Worm (Caenorhabditis elegans) whole organism, early embryonic: ENCODE data around the gene ZK632.10.

Experiments
- B0310.2 ChIP-seq: sonication (generic microtip); optimal IDR thresholded peaks from 2 replicates; lab custom pipeline; 2016; ENCODE audit warnings: mild to moderate bottlenecking, missing genetic modification characterization, missing compliant biosample characterization
- F13C5.2 ChIP-seq: sonication (generic microtip); optimal IDR thresholded peaks from 2 replicates; lab custom pipeline; 2017; ENCODE audit warnings: mild to moderate bottlenecking, missing genetic modification characterization, inconsistent platforms, missing compliant biosample characterization
- ama-1 ChIP-seq: fragments of 150-350 bp; optimal IDR thresholded peaks from 2 replicates; lab custom pipeline; 2014
- ceh-13 ChIP-seq: fragments of 200-800 bp; sonication (Bioruptor generic); optimal IDR thresholded peaks from 2 replicates; lab custom pipeline; 2018; ENCODE audit warnings: mild to moderate bottlenecking, missing genetic modification characterization, missing compliant biosample characterization
- ceh-36 ChIP-seq: sonication (generic microtip); optimal IDR thresholded peaks from 2 replicates; lab custom pipeline; 2016; ENCODE audit warnings: missing genetic modification characterization, inconsistent platforms, missing compliant biosample characterization
- ets-7 ChIP-seq: sonication (generic microtip); optimal IDR thresholded peaks from 2 replicates; lab custom pipeline; 2016; ENCODE audit warnings: missing genotype, missing genetic modification characterization, missing compliant biosample characterization
- flt-1 ChIP-seq: fragments of 200-800 bp; sonication (Bioruptor generic); IDR thresholded peaks from 2 replicates; pipeline ENCODE4 v1.3.6; 2022; ENCODE audit warnings: missing genetic modification characterization, missing compliant biosample characterization
- hmbx-1 ChIP-seq: sonication (generic microtip); optimal IDR thresholded peaks from 2 replicates; lab custom pipeline; 2016; ENCODE audit warnings: mild to moderate bottlenecking, missing genetic modification characterization, missing compliant biosample characterization
- hmg-4 ChIP-seq: fragments of 200-800 bp; sonication (Bioruptor generic); optimal IDR thresholded peaks from 2 replicates; lab custom pipeline; 2018; ENCODE audit warnings: mild to moderate bottlenecking, missing genetic modification characterization, missing compliant biosample characterization
- hnd-1 ChIP-seq: sonication (generic microtip); optimal IDR thresholded peaks from 2 replicates; lab custom pipeline; 2016; ENCODE audit warnings: missing genetic modification characterization, missing compliant biosample characterization
- pes-1 ChIP-seq: fragments of 200-800 bp; sonication (Bioruptor generic); IDR thresholded peaks from 2 replicates; pipeline ENCODE4 v1.3.6; 2022; ENCODE audit warnings: missing genetic modification reagents, missing genetic modification characterization, missing compliant biosample characterization
- scrt-1 ChIP-seq: fragments of 200-800 bp; sonication (Bioruptor generic); IDR thresholded peaks from 2 replicates; pipeline ENCODE4 v1.3.6; 2022; ENCODE audit warnings: missing genetic modification characterization, missing compliant biosample characterization
- tbx-11 ChIP-seq: fragments of 200-800 bp; sonication (Bioruptor generic); IDR thresholded peaks from 2 replicates; pipeline ENCODE4 v1.3.6; 2022; ENCODE audit warnings: missing genetic modification characterization, missing compliant biosample characterization

DNA sequence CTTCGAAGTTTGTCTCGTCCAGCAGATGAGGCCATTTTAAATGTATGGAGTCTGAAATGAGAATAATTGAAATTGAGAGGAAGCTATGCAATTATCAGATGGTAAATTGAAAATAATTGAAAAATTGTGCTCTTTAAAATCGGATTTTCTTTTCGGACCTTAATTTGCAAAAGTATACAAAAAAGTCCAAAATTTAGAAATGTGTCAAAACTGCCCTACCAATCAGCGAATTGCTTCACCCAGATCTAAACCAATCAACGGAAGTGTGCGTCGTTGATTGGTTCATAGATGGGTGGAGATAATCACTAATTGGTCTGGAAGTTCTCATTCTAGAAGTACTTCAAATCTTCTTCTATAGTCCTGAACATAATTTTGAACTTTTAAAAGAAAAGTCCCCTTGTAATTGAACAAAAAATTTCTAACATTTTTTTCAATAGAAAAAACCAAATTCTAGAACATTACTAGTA is 37.9 kb downstream of the ZK632.10 start, which contains the start of gene R10E11.5:
- TF ChIP-seq F13C5.2 (tag; lab: Kevin White, UChicago) (no peak), ama-1 (lab: Kevin White, UChicago) (no peak), ceh-13 (no peak), B0310.2 (tag; lab: Kevin White, UChicago) (no peak), flt-1 (GFP tag; lab: Robert Waterston, UW) (no peak), ceh-36 (no peak), pes-1 (GFP tag; lab: Robert Waterston, UW) (no peak), ets-7 (tag; lab: Kevin White, UChicago) (no peak), tbx-11 (GFP tag; lab: Robert Waterston, UW) (no peak), hmbx-1 (tag; lab: Kevin White, UChicago) (no peak), hmg-4 (GFP tag; lab: Kevin White, UChicago) (no peak), scrt-1 (GFP tag; lab: Robert Waterston, UW) (no peak), hnd-1 (tag; lab: Kevin White, UChicago) (no peak)
